Fruit fly (Drosophila melanogaster): ENCODE data around the gene MED4.

The MED4 gene

DNA sequence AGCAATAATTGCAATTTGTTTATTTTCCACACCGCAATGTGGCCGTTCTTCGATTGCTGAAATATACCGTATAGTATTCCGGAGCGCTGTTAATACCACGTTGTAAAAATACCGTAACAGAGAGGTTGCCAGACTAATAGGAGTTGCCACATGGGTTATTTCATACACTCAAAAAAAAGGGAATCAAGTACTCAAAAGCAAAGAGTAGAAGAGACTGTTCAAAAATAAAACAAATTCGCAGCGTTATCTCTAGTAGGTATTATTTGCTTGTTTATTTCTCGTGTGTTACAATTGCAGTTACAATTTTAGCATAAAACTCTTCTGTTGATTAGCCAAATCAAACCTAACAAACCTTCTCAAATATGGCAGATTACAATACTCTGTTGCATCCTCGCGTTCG is at the start of gene MED4:
MED4 (minus strand) TSS at position 59 of the 400 bp plus-strand sequence.
- peak; percentile 67 for TF ChIP-seq bab1 (GFP tag; optimal IDR thresholded peaks at IDR 0.05)
- peak; percentile 50 for TF ChIP-seq CG7101 (tag; optimal IDR thresholded peaks at IDR 0.05)
- peak; percentile 43 for TF ChIP-seq Mnt (GFP tag; optimal IDR thresholded peaks at IDR 0.05)
- TF ChIP-seq Crg-1 (GFP tag; optimal IDR thresholded peaks at IDR 0.05): peak; percentile 18
- peak; percentile 17 for TF ChIP-seq Hr96 (GFP tag; optimal IDR thresholded peaks at IDR 0.05)
- peak; percentile 24 for TF ChIP-seq CG11617 (GFP tag; optimal IDR thresholded peaks at IDR 0.05)
- peak; percentile 38 for TF ChIP-seq CG1620 (GFP tag; optimal IDR thresholded peaks at IDR 0.05)
- peak; percentile 51 for TF ChIP-seq toe (GFP tag; optimal IDR thresholded peaks at IDR 0.05)
- peak; percentile 41 for TF ChIP-seq CG12768 (GFP tag; optimal IDR thresholded peaks at IDR 0.05)
- peak; percentile 5 for TF ChIP-seq Clk (GFP tag; optimal IDR thresholded peaks at IDR 0.05)
- peak; percentile 17 for TF ChIP-seq pad (GFP tag; optimal IDR thresholded peaks at IDR 0.05)
- TF ChIP-seq CG7045 (GFP tag; optimal IDR thresholded peaks at IDR 0.05): peak; percentile 45
- TF ChIP-seq ovo (GFP tag; optimal IDR thresholded peaks at IDR 0.05): no peak
- no peak for TF ChIP-seq CG5204 (GFP tag; optimal IDR thresholded peaks at IDR 0.05)
- TF ChIP-seq kay (GFP tag; ENCODE audit: borderline replicate concordance): no peak
- TF ChIP-seq CG14711 (tag; optimal IDR thresholded peaks at IDR 0.05): peak; percentile 16
- peak; percentile 20 for TF ChIP-seq tj (GFP tag; optimal IDR thresholded peaks at IDR 0.05)
- TF ChIP-seq cnc (optimal IDR thresholded peaks at IDR 0.05): no peak
- TF ChIP-seq CG33017 (tag; optimal IDR thresholded peaks at IDR 0.05): no peak
- TF ChIP-seq cic (GFP tag; optimal IDR thresholded peaks at IDR 0.05): no peak

DNA sequence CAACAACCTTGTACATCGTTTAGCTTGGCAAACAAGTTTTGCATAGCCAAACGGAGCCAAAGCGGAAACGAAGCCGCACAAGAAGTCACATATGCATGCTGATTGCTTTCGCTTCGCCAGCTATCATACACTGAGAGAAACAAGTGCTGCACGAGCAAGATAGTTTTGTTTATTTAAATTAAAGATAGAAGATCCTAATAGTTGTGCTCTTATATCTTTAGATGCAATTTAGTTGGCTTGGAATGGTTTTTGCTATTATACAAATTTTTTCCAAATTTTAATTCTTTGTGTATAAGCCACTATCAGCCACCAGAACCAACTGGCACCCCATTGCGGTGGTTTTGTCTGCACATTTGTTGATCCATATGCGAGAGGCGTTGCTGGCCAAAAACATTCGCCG is 33.2 kb upstream of the MED4 start:
- TF ChIP-seq CG11617 (GFP tag; optimal IDR thresholded peaks at IDR 0.05) (no peak), pad (GFP tag; optimal IDR thresholded peaks at IDR 0.05) (no peak), tj (GFP tag; optimal IDR thresholded peaks at IDR 0.05) (no peak), CG12768 (GFP tag; optimal IDR thresholded peaks at IDR 0.05) (no peak), Clk (GFP tag; optimal IDR thresholded peaks at IDR 0.05) (no peak)

DNA sequence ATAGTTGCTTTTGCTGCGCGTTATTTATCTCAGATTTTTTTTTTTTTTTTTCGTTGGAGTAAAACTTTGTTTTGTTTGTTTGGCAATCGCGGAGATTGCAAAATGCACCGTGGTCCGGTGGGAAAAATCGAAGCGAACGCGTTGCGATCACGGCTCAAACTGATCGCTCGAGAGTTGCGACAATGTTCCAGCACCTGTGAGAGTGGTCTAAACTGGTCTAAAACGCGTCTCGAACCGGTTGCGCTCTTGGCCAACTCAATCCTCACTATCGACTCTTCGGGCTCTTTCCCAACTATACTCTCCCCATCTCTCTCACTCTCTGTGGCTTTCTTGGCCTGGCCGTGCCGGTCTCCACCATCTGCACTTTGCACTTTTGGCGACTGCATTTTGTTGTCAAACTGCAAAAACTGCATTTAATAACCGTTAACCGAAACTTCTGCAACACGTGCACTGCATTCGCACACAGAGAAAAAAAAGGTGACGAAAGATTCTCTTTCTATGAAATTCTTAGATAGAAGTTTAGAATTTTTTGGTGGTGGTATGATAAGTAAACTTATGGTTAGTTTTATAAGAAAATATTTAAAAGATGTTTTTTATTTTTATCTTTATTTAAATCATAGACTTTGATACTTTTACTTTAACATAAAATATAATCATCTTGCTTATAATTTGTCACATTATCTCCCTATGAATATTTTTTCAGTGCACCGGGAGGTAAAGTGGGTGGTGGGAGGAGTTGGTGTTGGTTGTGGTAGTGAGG is 13.6 kb upstream of the MED4 start, which contains the start of gene CG14830:
CG14830 (minus strand) TSS at position 164 of the 760 bp plus-strand sequence.
- TF ChIP-seq toe (GFP tag; optimal IDR thresholded peaks at IDR 0.05) (no peak), CG1620 (GFP tag; optimal IDR thresholded peaks at IDR 0.05) (no peak), cic (GFP tag; optimal IDR thresholded peaks at IDR 0.05) (no peak), CG11617 (GFP tag; optimal IDR thresholded peaks at IDR 0.05) (no peak), cnc (optimal IDR thresholded peaks at IDR 0.05) (no peak), CG12768 (GFP tag; optimal IDR thresholded peaks at IDR 0.05) (no peak), ovo (GFP tag; optimal IDR thresholded peaks at IDR 0.05) (peak; percentile 36), Hr96 (GFP tag; optimal IDR thresholded peaks at IDR 0.05) (no peak), tj (GFP tag; optimal IDR thresholded peaks at IDR 0.05) (peak; percentile 54), CG14711 (tag; optimal IDR thresholded peaks at IDR 0.05) (peak; percentile 4)

- TF ChIP-seq CG1620 (GFP tag; optimal IDR thresholded peaks at IDR 0.05) (no peak), CG7101 (tag; optimal IDR thresholded peaks at IDR 0.05) (no peak)
Observed at dm6 chr3L:7262471-7262870, 12.1 kb upstream of the MED4 start.

DNA sequence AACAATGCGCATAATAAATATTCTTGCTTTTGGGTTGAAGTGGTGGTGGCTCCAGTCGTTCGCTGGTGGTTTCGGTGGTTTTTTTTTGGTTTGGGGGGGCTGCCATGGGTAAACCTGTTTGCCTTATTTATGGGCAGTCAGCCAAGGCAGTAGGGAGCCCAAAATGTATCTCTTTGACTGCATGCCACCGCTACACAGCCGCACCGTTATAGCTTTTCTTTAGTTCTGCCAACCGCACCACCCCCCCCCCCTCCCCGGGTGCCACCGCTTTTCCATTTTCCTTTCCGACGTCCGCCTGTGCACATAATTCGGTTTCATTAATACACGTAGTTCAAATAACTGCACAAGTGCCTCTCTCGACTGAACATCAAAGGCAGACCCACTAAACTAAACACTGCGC is 7.9 kb upstream of the MED4 start:
- TF ChIP-seq CG33017 (tag; optimal IDR thresholded peaks at IDR 0.05): no peak
- no peak for TF ChIP-seq pad (GFP tag; optimal IDR thresholded peaks at IDR 0.05)
- no peak for TF ChIP-seq CG7045 (GFP tag; optimal IDR thresholded peaks at IDR 0.05)

- TF ChIP-seq pad (GFP tag; optimal IDR thresholded peaks at IDR 0.05) (no peak), CG11617 (GFP tag; optimal IDR thresholded peaks at IDR 0.05) (no peak), CG1620 (GFP tag; optimal IDR thresholded peaks at IDR 0.05) (no peak), kay (GFP tag; ENCODE audit: borderline replicate concordance) (no peak), CG12768 (GFP tag; optimal IDR thresholded peaks at IDR 0.05) (no peak), tj (GFP tag; optimal IDR thresholded peaks at IDR 0.05) (no peak), Mnt (GFP tag; optimal IDR thresholded peaks at IDR 0.05) (no peak), ovo (GFP tag; optimal IDR thresholded peaks at IDR 0.05) (no peak), Crg-1 (GFP tag; optimal IDR thresholded peaks at IDR 0.05) (no peak), Hr96 (GFP tag; optimal IDR thresholded peaks at IDR 0.05) (no peak), CG14711 (tag; optimal IDR thresholded peaks at IDR 0.05) (no peak), CG33017 (tag; optimal IDR thresholded peaks at IDR 0.05) (no peak), bab1 (GFP tag; optimal IDR thresholded peaks at IDR 0.05) (no peak), CG5204 (GFP tag; optimal IDR thresholded peaks at IDR 0.05) (no peak), toe (GFP tag; optimal IDR thresholded peaks at IDR 0.05) (no peak)
Observed at dm6 chr3L:7254724-7255123, 4.4 kb upstream of the MED4 start.

- TF ChIP-seq Hr96 (GFP tag; optimal IDR thresholded peaks at IDR 0.05) (no peak), cnc (optimal IDR thresholded peaks at IDR 0.05) (no peak), CG5204 (GFP tag; optimal IDR thresholded peaks at IDR 0.05) (no peak), CG7045 (GFP tag; optimal IDR thresholded peaks at IDR 0.05) (no peak), CG12768 (GFP tag; optimal IDR thresholded peaks at IDR 0.05) (no peak), toe (GFP tag; optimal IDR thresholded peaks at IDR 0.05) (peak; percentile 19), CG1620 (GFP tag; optimal IDR thresholded peaks at IDR 0.05) (no peak), CG14711 (tag; optimal IDR thresholded peaks at IDR 0.05) (no peak), tj (GFP tag; optimal IDR thresholded peaks at IDR 0.05) (no peak), bab1 (GFP tag; optimal IDR thresholded peaks at IDR 0.05) (peak; percentile 35), kay (GFP tag; ENCODE audit: borderline replicate concordance) (no peak), CG11617 (GFP tag; optimal IDR thresholded peaks at IDR 0.05) (peak; percentile 2), CG7101 (tag; optimal IDR thresholded peaks at IDR 0.05) (peak; percentile 43), pad (GFP tag; optimal IDR thresholded peaks at IDR 0.05) (no peak), Crg-1 (GFP tag; optimal IDR thresholded peaks at IDR 0.05) (no peak), Clk (GFP tag; optimal IDR thresholded peaks at IDR 0.05) (no peak), cic (GFP tag; optimal IDR thresholded peaks at IDR 0.05) (no peak), ovo (GFP tag; optimal IDR thresholded peaks at IDR 0.05) (no peak), CG33017 (tag; optimal IDR thresholded peaks at IDR 0.05) (no peak), Mnt (GFP tag; optimal IDR thresholded peaks at IDR 0.05) (peak; percentile 17)
Observed at dm6 chr3L:7249167-7249566, 1.2 kb downstream of the MED4 start, which contains the start of gene Cdc27. TSS of gene Cdc27 (minus strand) at chr3L:7249340.
